Fruit fly (Drosophila melanogaster) whole organism, embryonic: ENCODE measurements around the gene Spn28B.

Experiments
- CG10147 ChIP-seq: fragments of 200-800 bp; sonication (Bioruptor generic); optimal IDR thresholded peaks from 2 replicates; lab custom pipeline; 2019; ENCODE audit warnings: missing biosample characterization, mild to moderate bottlenecking, missing genetic modification characterization, moderate library complexity
- CG18764 ChIP-seq: fragments of 200-800 bp; sonication (Bioruptor generic); optimal IDR thresholded peaks from 3 replicates; lab custom pipeline; 2016; ENCODE audit warnings: missing biosample characterization, missing genetic modification characterization
- Myb ChIP-seq: fragments of 200-800 bp; sonication (Bioruptor generic); optimal IDR thresholded peaks from 2 replicates; lab custom pipeline; 2016; ENCODE audit warnings: missing biosample characterization, missing genetic modification characterization
- pnt ChIP-seq: fragments of 200-800 bp; sonication (Bioruptor generic); optimal IDR thresholded peaks from 3 replicates; lab custom pipeline; 2016; ENCODE audit warnings: missing biosample characterization, missing genetic modification characterization
- toy ChIP-seq: fragments of 200-800 bp; sonication (Bioruptor generic); IDR thresholded peaks from 2 replicates; pipeline ENCODE4 v1.3.6; 2022; ENCODE audit warnings: missing biosample characterization, missing genetic modification characterization

DNA sequence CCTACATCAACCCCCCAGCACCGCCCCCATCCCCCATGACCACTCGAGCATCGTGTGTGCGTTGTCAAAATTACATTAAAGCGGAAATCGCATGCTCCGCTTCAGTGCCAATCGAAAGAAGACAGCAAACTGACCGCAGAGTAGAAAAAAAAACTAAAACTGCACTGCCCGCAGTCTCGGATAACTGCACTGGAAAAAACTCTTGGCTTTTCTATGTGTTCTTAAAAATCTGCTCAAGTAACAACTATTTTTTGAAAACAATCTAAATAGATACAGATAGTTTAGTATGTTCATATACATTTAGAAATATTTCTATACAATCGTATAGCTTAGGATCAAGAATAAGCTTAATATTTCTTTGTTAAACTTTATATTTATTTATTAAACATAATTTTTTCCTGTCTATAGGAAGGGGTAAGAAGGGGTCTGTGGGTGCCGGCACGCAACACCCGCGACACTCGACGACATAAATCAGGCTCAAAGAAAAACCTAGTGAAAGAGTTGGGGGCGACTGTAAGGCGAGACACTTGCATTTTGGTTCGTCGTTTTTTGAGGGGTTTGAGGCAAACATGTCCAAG, 959 bp upstream of the Spn28B start:
- TF ChIP-seq CG18764 (GFP tag; lab: Kevin White, UChicago), result no peak
- no peak for TF ChIP-seq toy (GFP tag; lab: Robert Waterston, UW)
- no peak for TF ChIP-seq pnt
- TF ChIP-seq CG10147 (GFP tag; lab: Kevin White, UChicago), result no peak
- no peak for TF ChIP-seq Myb
